Worm (Caenorhabditis elegans) whole organism, mixed stage, embryonic: ENCODE data around the gene vps-39.

Experiments used
- drap-1 ChIP-seq: fragments of 200-800 bp; sonication (Bioruptor generic); optimal IDR thresholded peaks from 3 replicates; lab custom pipeline; 2018; ENCODE audit warnings: mild to moderate bottlenecking, missing genetic modification characterization, missing compliant biosample characterization
- elt-3 ChIP-seq: fragments of 150-350 bp; optimal IDR thresholded peaks from 2 replicates; lab custom pipeline; 2014; ENCODE audit warnings: missing biosample characterization, missing genetic modification characterization
- flh-1 ChIP-seq: fragments of 200-800 bp; sonication (Bioruptor generic); optimal IDR thresholded peaks from 2 replicates; lab custom pipeline; 2018; ENCODE audit warnings: mild to moderate bottlenecking, missing genetic modification characterization, moderate library complexity, missing compliant biosample characterization
- lin-13 ChIP-seq: fragments of 150-350 bp; optimal IDR thresholded peaks from 2 replicates; lab custom pipeline; 2014; ENCODE audit warnings: missing biosample characterization, missing genetic modification characterization
- lsy-2 ChIP-seq: fragments of 150-350 bp; optimal IDR thresholded peaks from 2 replicates; lab custom pipeline; 2014; ENCODE audit warnings: missing biosample characterization, missing genetic modification characterization
- mep-1 ChIP-seq: fragments of 150-350 bp; optimal IDR thresholded peaks from 2 replicates; lab custom pipeline; 2017; ENCODE audit warnings: missing biosample characterization, missing genetic modification reagents, missing genetic modification characterization, inconsistent platforms
- nhr-237 ChIP-seq: fragments of 150-350 bp; optimal IDR thresholded peaks from 2 replicates; lab custom pipeline; 2014; ENCODE audit warnings: missing biosample characterization, missing genetic modification characterization
- snpc-4 ChIP-seq: fragments of 150-350 bp; optimal IDR thresholded peaks from 2 replicates; lab custom pipeline; 2014; ENCODE audit warnings: missing biosample characterization, missing genetic modification characterization
- sptf-1 ChIP-seq: sonication (generic microtip); optimal IDR thresholded peaks from 2 replicates; lab custom pipeline; 2017; ENCODE audit warnings: mild to moderate bottlenecking, missing genetic modification characterization, moderate library complexity, missing compliant biosample characterization
- unc-62 ChIP-seq: fragments of 150-350 bp; optimal IDR thresholded peaks from 2 replicates; lab custom pipeline; 2014; ENCODE audit warnings: missing biosample characterization, missing genetic modification reagents, missing genetic modification characterization

- no peak for TF ChIP-seq nhr-237
- TF ChIP-seq sptf-1 (tag; lab: Kevin White, UChicago), result no peak
- no peak for TF ChIP-seq snpc-4
- no peak for TF ChIP-seq unc-62 (GFP tag; lab: Kevin White, UChicago)
- no peak for TF ChIP-seq mep-1 (tag; lab: Kevin White, UChicago)
- TF ChIP-seq lin-13 (tag; lab: Kevin White, UChicago), result no peak
- TF ChIP-seq lsy-2 (tag; lab: Kevin White, UChicago), result no peak
- no peak for TF ChIP-seq drap-1 (GFP tag; lab: Kevin White, UChicago)
- no peak for TF ChIP-seq flh-1
- no peak for TF ChIP-seq elt-3 (tag; lab: Kevin White, UChicago)
Observed at ce11 chrV:14002402-14002801, 35.8 kb downstream of the vps-39 start.
